Fruit fly (Drosophila melanogaster) whole organism, wandering third instar larva: ENCODE results near the gene Mpcp2.

Experiments
- Abd-B ChIP-seq: fragments of >200 bp; optimal IDR thresholded peaks from 2 replicates; lab custom pipeline; 2017; ENCODE audit warnings: missing biosample characterization, missing genetic modification characterization
- CrebA ChIP-seq: fragments of 200-800 bp; sonication (Bioruptor generic); optimal IDR thresholded peaks from 2 replicates; lab custom pipeline; 2016; ENCODE audit warnings: missing biosample characterization, mild to moderate bottlenecking, missing genetic modification characterization, borderline replicate concordance
- HLH106 ChIP-seq: fragments of 200-800 bp; optimal IDR thresholded peaks from 3 replicates; lab custom pipeline; 2019; ENCODE audit warnings: missing biosample characterization, mild to moderate bottlenecking, missing genetic modification characterization, moderate library complexity
- Hnf4 ChIP-seq: fragments of 200-800 bp; sonication (Bioruptor generic); optimal IDR thresholded peaks from 2 replicates; lab custom pipeline; 2016; ENCODE audit warnings: missing biosample characterization, mild to moderate bottlenecking, missing genetic modification characterization
- Hr83 ChIP-seq: fragments of 200-300 bp; sonication (Bioruptor generic); optimal IDR thresholded peaks from 2 replicates; lab custom pipeline; 2016; ENCODE audit warnings: missing biosample characterization, mild to moderate bottlenecking, missing genetic modification characterization, moderate library complexity; ENCODE audit not compliant: poor library complexity, severe bottlenecking
- Myc ChIP-seq: fragments of >200 bp; optimal IDR thresholded peaks from 2 replicates; lab custom pipeline; 2017
- Rel ChIP-seq, 2 experiments: fragments of 200-800 bp; sonication (Bioruptor generic) in 1 of 2; optimal IDR thresholded peaks; 2 replicates in 1 of 2; 3 replicates in 1 of 2; lab custom pipeline; 2016 to 2019; ENCODE audit warnings: mild to moderate bottlenecking in 2 of 2, missing biosample characterization in 2 of 2, missing genetic modification characterization in 2 of 2, moderate library complexity in 1 of 2
- Vsx2 ChIP-seq: fragments of 200-300, 225-300 bp; sonication (Bioruptor generic); optimal IDR thresholded peaks from 2 replicates; lab custom pipeline; 2018; ENCODE audit warnings: missing biosample characterization, missing genetic modification characterization; ENCODE audit not compliant: partially characterized antibody
- fru ChIP-seq: fragments of 200-800 bp; sonication (Bioruptor generic); optimal IDR thresholded peaks from 3 replicates; lab custom pipeline; 2016; ENCODE audit warnings: missing biosample characterization, mild to moderate bottlenecking, missing genetic modification characterization
- h ChIP-seq: fragments of 200-800 bp; sonication (Bioruptor generic); optimal IDR thresholded peaks from 3 replicates; lab custom pipeline; 2016; ENCODE audit warnings: missing biosample characterization, mild to moderate bottlenecking, missing genetic modification characterization
- psq ChIP-seq: fragments of 200-800 bp; sonication (Bioruptor generic); optimal IDR thresholded peaks from 3 replicates; lab custom pipeline; 2017; ENCODE audit warnings: missing biosample characterization, mild to moderate bottlenecking, missing genetic modification characterization, moderate library complexity
- usp ChIP-seq: fragments of >200 bp; optimal IDR thresholded peaks from 2 replicates; lab custom pipeline; 2017; ENCODE audit warnings: missing biosample characterization, missing genetic modification characterization

DNA sequence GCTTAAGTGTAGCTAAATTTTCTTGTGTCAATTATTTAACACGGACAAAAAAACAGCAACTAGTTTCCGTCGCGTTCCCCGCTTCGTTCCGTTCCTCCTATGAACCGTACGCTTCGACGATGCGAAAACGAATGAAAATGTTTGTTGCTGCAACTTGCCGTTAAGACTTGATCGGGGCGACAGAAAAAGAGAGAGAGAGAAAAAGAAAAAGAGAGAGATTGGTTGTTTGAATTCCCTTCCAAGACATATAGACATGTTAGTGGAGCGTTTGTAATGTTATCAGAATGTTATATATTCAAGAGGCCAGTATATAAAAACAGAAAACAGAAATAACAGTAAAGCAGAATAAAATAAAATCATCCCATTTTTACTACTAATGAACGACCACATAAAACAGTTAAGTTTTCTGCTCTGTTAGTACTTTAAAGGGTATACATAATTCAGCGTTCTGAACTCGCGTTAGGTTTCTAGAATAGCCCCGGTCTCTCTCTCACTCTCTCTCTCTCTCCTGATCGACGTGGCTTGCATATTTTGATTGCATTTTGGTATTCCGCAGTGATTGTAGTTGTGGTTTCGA is 13.5 kb downstream of the Mpcp2 start, which contains the start of gene Gbs-70E:
- TF ChIP-seq psq (GFP tag; lab: Kevin White, UChicago) (peak; percentile 92), Abd-B (GFP tag; lab: Kevin White, UChicago) (no peak), HLH106 (peak; percentile 94), h (GFP tag; lab: Kevin White, UChicago) (peak; percentile 97), Hnf4 (GFP tag; lab: Kevin White, UChicago) (peak; percentile 95), Hr83 (GFP tag; lab: Kevin White, UChicago) (peak; percentile 69), CrebA (peak; percentile 68), fru (GFP tag; lab: Kevin White, UChicago) (peak; percentile 97), Rel (GFP tag; optimal IDR thresholded peaks at IDR 0.05; lab: Kevin White, UChicago) (peak; percentile 71), Rel (tag; optimal IDR thresholded peaks at IDR 0.05; lab: Kevin White, UChicago) (peak; percentile 85), Myc (no peak), Vsx2 (GFP tag; lab: Kevin White, UChicago) (peak; percentile 51), usp (GFP tag; lab: Kevin White, UChicago) (no peak)
